Fruit fly (Drosophila melanogaster) whole organism, embryonic: ENCODE measurements around the gene CG14561.

Experiments used
- Adf1 ChIP-seq: fragments of 200-800 bp; sonication (Bioruptor generic); IDR thresholded peaks from 2 replicates; pipeline ENCODE4 v1.3.6; 2022; ENCODE audit warnings: missing biosample characterization, missing genetic modification characterization
- Atf6 ChIP-seq: fragments of 200-800 bp; sonication (Bioruptor generic); IDR thresholded peaks from 2 replicates; pipeline ENCODE4 v1.3.6; 2022; ENCODE audit warnings: missing biosample characterization, missing genetic modification characterization
- CG10543 ChIP-seq: fragments of 200-800 bp; sonication (Bioruptor generic); optimal IDR thresholded peaks from 3 replicates; lab custom pipeline; 2017; ENCODE audit warnings: missing biosample characterization, mild to moderate bottlenecking, missing genetic modification characterization, moderate library complexity
- CG10565 ChIP-seq: fragments of 200-800 bp; sonication (Bioruptor generic); optimal IDR thresholded peaks from 3 replicates; lab custom pipeline; 2016; ENCODE audit warnings: missing biosample characterization, mild to moderate bottlenecking, missing genetic modification characterization
- CG11085 ChIP-seq: fragments of 200-800 bp; sonication (Bioruptor generic); IDR thresholded peaks from 2 replicates; pipeline ENCODE4 v1.3.6; 2022; ENCODE audit warnings: missing biosample characterization, missing genetic modification characterization
- CG12391 ChIP-seq: fragments of 200-800 bp; sonication (Bioruptor generic); optimal IDR thresholded peaks from 3 replicates; lab custom pipeline; 2018; ENCODE audit warnings: missing biosample characterization, mild to moderate bottlenecking, missing genetic modification characterization, moderate library complexity
- CG13287 ChIP-seq: fragments of 200-800 bp; sonication (Bioruptor generic); IDR thresholded peaks from 2 replicates; pipeline ENCODE4 v1.3.6; 2022; ENCODE audit warnings: missing biosample characterization, missing genetic modification characterization; ENCODE audit not compliant: partially characterized antibody
- CG14014 ChIP-seq: fragments of 200-800 bp; sonication (Bioruptor generic); IDR thresholded peaks from 2 replicates; pipeline ENCODE4 v1.3.6; 2022; ENCODE audit warnings: missing biosample characterization, missing genetic modification characterization
- CG14441 ChIP-seq: fragments of 200-800 bp; sonication (Bioruptor generic); IDR thresholded peaks from 2 replicates; pipeline ENCODE4 v1.3.6; 2022; ENCODE audit warnings: missing biosample characterization, missing genetic modification characterization
- CG15479 ChIP-seq: fragments of 200-800 bp; sonication (Bioruptor generic); optimal IDR thresholded peaks from 3 replicates; lab custom pipeline; 2019; ENCODE audit warnings: missing biosample characterization, mild to moderate bottlenecking, missing genetic modification characterization, moderate library complexity
- CG15514 ChIP-seq: fragments of 200-800 bp; sonication (Bioruptor generic); optimal IDR thresholded peaks from 3 replicates; lab custom pipeline; 2017; ENCODE audit warnings: missing biosample characterization, missing genetic modification characterization, mild to moderate bottlenecking, moderate library complexity, missing genetic modification reagents
- CG17802 ChIP-seq: fragments of 200-800 bp; sonication (Bioruptor generic); optimal IDR thresholded peaks from 2 replicates; lab custom pipeline; 2018; ENCODE audit warnings: missing biosample characterization, mild to moderate bottlenecking, missing genetic modification characterization, moderate library complexity
- CG17829 ChIP-seq: fragments of 200-800 bp; optimal IDR thresholded peaks from 2 replicates; lab custom pipeline; 2019; ENCODE audit warnings: missing biosample characterization, mild to moderate bottlenecking, missing genetic modification characterization, moderate library complexity
- CG3838 ChIP-seq: fragments of 200-800 bp; sonication (Bioruptor generic); optimal IDR thresholded peaks from 3 replicates; lab custom pipeline; 2016; ENCODE audit warnings: missing biosample characterization, missing genetic modification characterization
- CG3847 ChIP-seq: fragments of 200-800 bp; sonication (Bioruptor generic); IDR thresholded peaks from 2 replicates; pipeline ENCODE4 v1.3.6; 2022; ENCODE audit warnings: missing biosample characterization, missing genetic modification characterization
- CG5953 ChIP-seq: fragments of 200-800 bp; sonication (Bioruptor generic); IDR thresholded peaks from 2 replicates; pipeline ENCODE4 v1.3.6; 2022; ENCODE audit warnings: missing biosample characterization, missing genetic modification characterization
- CG6654 ChIP-seq: fragments of 200-800 bp; sonication (Bioruptor generic); optimal IDR thresholded peaks from 2 replicates; lab custom pipeline; 2017; ENCODE audit warnings: missing biosample characterization, mild to moderate bottlenecking, missing genetic modification characterization
- CG6854 ChIP-seq: fragments of 200-800 bp; sonication (Bioruptor generic); optimal IDR thresholded peaks from 3 replicates; lab custom pipeline; 2017; ENCODE audit warnings: missing biosample characterization, mild to moderate bottlenecking, missing genetic modification characterization
- CG7745 ChIP-seq: fragments of 200-800 bp; sonication (Bioruptor generic); optimal IDR thresholded peaks from 2 replicates; lab custom pipeline; 2018; ENCODE audit warnings: missing biosample characterization, mild to moderate bottlenecking, missing genetic modification characterization, moderate library complexity
- CG7839 ChIP-seq: fragments of 200-800 bp; sonication (Bioruptor generic); optimal IDR thresholded peaks from 3 replicates; lab custom pipeline; 2018; ENCODE audit warnings: missing biosample characterization, mild to moderate bottlenecking, missing genetic modification characterization, moderate library complexity
- CG8765 ChIP-seq: fragments of 200-800 bp; sonication (Bioruptor generic); IDR thresholded peaks from 2 replicates; pipeline ENCODE4 v1.3.6; 2022; ENCODE audit warnings: missing biosample characterization, missing genetic modification characterization
- CG8944 ChIP-seq: fragments of 200-800 bp; sonication (Bioruptor generic); optimal IDR thresholded peaks from 3 replicates; lab custom pipeline; 2016; ENCODE audit warnings: missing biosample characterization, missing genetic modification characterization
- D19A ChIP-seq: fragments of 200-800 bp; optimal IDR thresholded peaks from 3 replicates; lab custom pipeline; 2019; ENCODE audit warnings: missing biosample characterization, mild to moderate bottlenecking, missing genetic modification characterization, moderate library complexity
- Dek ChIP-seq: fragments of 200-800 bp; sonication (Bioruptor generic); optimal IDR thresholded peaks from 3 replicates; lab custom pipeline; 2019; ENCODE audit warnings: missing biosample characterization, mild to moderate bottlenecking, missing genetic modification characterization, moderate library complexity
- Dll ChIP-seq: fragments of 200-800 bp; sonication (Bioruptor generic); IDR thresholded peaks from 4 replicates; pipeline ENCODE4 v1.3.6; 2022; ENCODE audit warnings: missing biosample characterization, missing genetic modification characterization; ENCODE audit not compliant: partially characterized antibody
- Doc3 ChIP-seq: fragments of 200-800 bp; sonication (Bioruptor generic); IDR thresholded peaks from 3 replicates; pipeline ENCODE4 v1.3.6; 2022; ENCODE audit warnings: missing biosample characterization, missing genetic modification characterization; ENCODE audit not compliant: partially characterized antibody
- HHEX ChIP-seq: fragments of 200-800 bp; sonication (Bioruptor generic); optimal IDR thresholded peaks from 3 replicates; lab custom pipeline; 2017; ENCODE audit warnings: missing biosample characterization, mild to moderate bottlenecking, missing genetic modification characterization, missing genetic modification reagents
- Hr3 ChIP-seq: fragments of 200-800 bp; sonication (Bioruptor generic); optimal IDR thresholded peaks from 3 replicates; lab custom pipeline; 2016; ENCODE audit warnings: missing biosample characterization, missing genetic modification characterization
- Mrtf ChIP-seq: fragments of 200-800 bp; sonication (Bioruptor generic); IDR thresholded peaks from 3 replicates; pipeline ENCODE4 v1.3.6; 2022; ENCODE audit warnings: missing biosample characterization, missing genetic modification characterization
- NK7.1 ChIP-seq: fragments of 200-800 bp; sonication (Bioruptor generic); optimal IDR thresholded peaks from 3 replicates; lab custom pipeline; 2016; ENCODE audit warnings: missing biosample characterization, missing genetic modification characterization
- al ChIP-seq: fragments of 200-800 bp; sonication (Bioruptor generic); IDR thresholded peaks from 2 replicates; pipeline ENCODE4 v1.3.6; 2022; ENCODE audit warnings: missing biosample characterization, missing genetic modification characterization
- amos ChIP-seq: fragments of 200-800 bp; sonication (Bioruptor generic); IDR thresholded peaks from 2 replicates; pipeline ENCODE4 v1.3.6; 2022; ENCODE audit warnings: missing biosample characterization, missing genetic modification characterization; ENCODE audit not compliant: partially characterized antibody
- cas ChIP-seq: fragments of 200-800 bp; sonication (Bioruptor generic); IDR thresholded peaks from 2 replicates; pipeline ENCODE4 v1.3.6; 2022; ENCODE audit warnings: missing biosample characterization, missing genetic modification characterization
- chm ChIP-seq: fragments of 200-800 bp; sonication (Bioruptor generic); IDR thresholded peaks from 2 replicates; pipeline ENCODE4 v1.3.6; 2022; ENCODE audit warnings: missing biosample characterization, missing genetic modification characterization
- da ChIP-seq: fragments of 200-800 bp; sonication (Bioruptor generic); optimal IDR thresholded peaks from 2 replicates; lab custom pipeline; 2016; ENCODE audit warnings: missing biosample characterization, missing genetic modification characterization
- dimm ChIP-seq: fragments of 200-800 bp; sonication (Bioruptor generic); IDR thresholded peaks from 2 replicates; pipeline ENCODE4 v1.3.6; 2022; ENCODE audit warnings: missing biosample characterization, missing genetic modification characterization
- dpn ChIP-seq, 2 experiments: fragments of 200-800 bp; sonication (Bioruptor generic); optimal IDR thresholded peaks; 3 replicates each; lab custom pipeline; 2016; ENCODE audit warnings: missing biosample characterization in 2 of 2, missing genetic modification characterization in 2 of 2
- eve ChIP-seq, 2 experiments: fragments of >200 bp; optimal IDR thresholded peaks; 2 replicates each; lab custom pipeline; 2017; ENCODE audit warnings: missing biosample characterization in 2 of 2, missing genetic modification characterization in 2 of 2
- eyg ChIP-seq: fragments of 200-800 bp; sonication (Bioruptor generic); optimal IDR thresholded peaks from 3 replicates; lab custom pipeline; 2016; ENCODE audit warnings: missing biosample characterization, missing genetic modification characterization
- fd102C ChIP-seq: fragments of 200-800 bp; sonication (Bioruptor generic); optimal IDR thresholded peaks from 2 replicates; lab custom pipeline; 2018; ENCODE audit warnings: missing biosample characterization, mild to moderate bottlenecking, missing genetic modification characterization, moderate library complexity
- h ChIP-seq: fragments of >200 bp; optimal IDR thresholded peaks from 2 replicates; lab custom pipeline; 2017
- hb ChIP-seq: fragments of 200-800 bp; sonication (Bioruptor generic); IDR thresholded peaks from 3 replicates; pipeline ENCODE4 v1.3.6; 2022; ENCODE audit warnings: missing biosample characterization, missing genetic modification characterization; ENCODE audit not compliant: partially characterized antibody
- org-1 ChIP-seq: fragments of 200-800 bp; sonication (Bioruptor generic); optimal IDR thresholded peaks from 2 replicates; lab custom pipeline; 2017; ENCODE audit warnings: missing biosample characterization, missing genetic modification characterization
- prd ChIP-seq, 3 experiments: fragments of >200 bp in 2 of 3; fragments of 200-800 bp in 1 of 3; sonication (Bioruptor generic) in 1 of 3; optimal IDR thresholded peaks in 2 of 3; IDR thresholded peaks in 1 of 3; 2 replicates in 2 of 3; 3 replicates in 1 of 3; pipeline versions ENCODE4 v1.3.6 to Lab custom; 2017 to 2022; ENCODE audit warnings: missing biosample characterization in 1 of 3, missing genetic modification characterization in 1 of 3
- ranshi ChIP-seq: fragments of 200-800 bp; sonication (Bioruptor generic); IDR thresholded peaks from 2 replicates; pipeline ENCODE4 v1.3.6; 2022; ENCODE audit warnings: missing biosample characterization, missing genetic modification characterization
- sisA ChIP-seq: fragments of 200-800 bp; sonication (Bioruptor generic); IDR thresholded peaks from 2 replicates; pipeline ENCODE4 v1.3.6; 2022; ENCODE audit warnings: missing biosample characterization, missing genetic modification characterization
- sqz ChIP-seq: fragments of 200-800 bp; sonication (Bioruptor generic); optimal IDR thresholded peaks from 3 replicates; lab custom pipeline; 2018; ENCODE audit warnings: missing biosample characterization, mild to moderate bottlenecking, missing genetic modification characterization
- tap ChIP-seq: fragments of 200-800 bp; optimal IDR thresholded peaks from 3 replicates; lab custom pipeline; 2019; ENCODE audit warnings: missing biosample characterization, mild to moderate bottlenecking, missing genetic modification characterization, moderate library complexity
- toy ChIP-seq: fragments of 200-800 bp; sonication (Bioruptor generic); IDR thresholded peaks from 2 replicates; pipeline ENCODE4 v1.3.6; 2022; ENCODE audit warnings: missing biosample characterization, missing genetic modification characterization
- z ChIP-seq: fragments of 200-800 bp; sonication (Bioruptor generic); IDR thresholded peaks from 3 replicates; pipeline ENCODE4 v1.3.6; 2022; ENCODE audit warnings: missing biosample characterization, missing genetic modification characterization
- zfh2 ChIP-seq: fragments of 200-800 bp; sonication (Bioruptor generic); optimal IDR thresholded peaks from 2 replicates; lab custom pipeline; 2016; ENCODE audit warnings: missing biosample characterization, missing genetic modification characterization

The CG14561 gene

DNA sequence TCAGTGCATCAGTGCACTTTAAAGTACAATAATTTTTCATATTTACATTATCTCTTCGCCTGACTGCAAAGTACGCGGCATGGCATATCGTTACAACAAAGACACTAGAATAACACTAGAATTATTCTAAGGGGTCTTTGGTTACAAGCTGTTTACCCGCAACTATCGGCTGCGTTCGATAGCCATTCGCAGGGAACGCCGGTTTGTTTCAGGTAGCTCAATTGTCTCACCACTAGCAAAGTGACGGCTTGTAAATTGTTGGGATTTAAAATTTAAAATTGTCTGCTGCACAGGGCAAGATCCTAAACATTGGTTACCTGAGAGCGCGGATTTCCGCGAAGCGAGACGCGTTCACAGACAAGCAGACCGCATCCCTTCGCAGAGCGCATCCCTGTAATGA, at the start of gene CG14561 (continued):
- TF ChIP-seq Dll (peak; percentile 94), z (no peak), CG17829 (peak; percentile 65), fd102C (GFP tag; lab: Kevin White, UChicago) (no peak), Doc3 (peak; percentile 88), Mrtf (GFP tag; lab: Robert Waterston, UW) (no peak), CG3838 (GFP tag; lab: Kevin White, UChicago) (peak; percentile 10), CG7745 (no peak), CG15479 (GFP tag; lab: Kevin White, UChicago) (no peak), CG7839 (no peak), hb (GFP tag; lab: Robert Waterston, UW) (peak; percentile 88), Hr3 (GFP tag; lab: Kevin White, UChicago) (no peak), CG8765 (GFP tag; lab: Robert Waterston, UW) (no peak), tap (no peak), eyg (peak; percentile 13), zfh2 (GFP tag; lab: Kevin White, UChicago) (peak; percentile 39), da (GFP tag; lab: Kevin White, UChicago) (no peak), CG15514 (peak; percentile 56), CG13287 (GFP tag; lab: Robert Waterston, UW) (peak; percentile 93), amos (GFP tag; lab: Robert Waterston, UW) (peak; percentile 96), CG14441 (GFP tag; lab: Robert Waterston, UW) (no peak), CG12391 (tag; lab: Kevin White, UChicago) (peak; percentile 16), h (lab: Kevin White, UChicago) (no peak), CG11085 (GFP tag; lab: Robert Waterston, UW) (no peak), dimm (GFP tag; lab: Robert Waterston, UW) (no peak), Dek (no peak), org-1 (GFP tag; lab: Kevin White, UChicago) (no peak), chm (GFP tag; lab: Robert Waterston, UW) (peak; percentile 30; the same call in 1 of the 2 replicates), ranshi (GFP tag; lab: Robert Waterston, UW) (no peak), CG5953 (GFP tag; lab: Robert Waterston, UW) (no peak), Adf1 (GFP tag; lab: Robert Waterston, UW) (no peak), NK7.1 (GFP tag; lab: Kevin White, UChicago) (no peak), CG10565 (GFP tag; lab: Kevin White, UChicago) (no peak), CG10543 (no peak), prd (optimal IDR thresholded peaks at IDR 0.05; lab: Kevin White, UChicago) (no peak), prd (GFP tag; IDR thresholded peaks at IDR 0.05; lab: Robert Waterston, UW) (peak; percentile 26; the same call in 1 of the 3 replicates), CG17802 (tag; lab: Kevin White, UChicago) (no peak), cas (GFP tag; lab: Robert Waterston, UW) (peak; percentile 34; the same call in 1 of the 2 replicates), eve (GFP tag; optimal IDR thresholded peaks at IDR 0.05; lab: Kevin White, UChicago) (no peak), CG6854 (GFP tag; lab: Kevin White, UChicago) (no peak), CG8944 (GFP tag; lab: Kevin White, UChicago) (no peak), toy (GFP tag; lab: Robert Waterston, UW) (no peak), sisA (GFP tag; lab: Robert Waterston, UW) (peak; percentile 22; the same call in 1 of the 2 replicates), CG6654 (GFP tag; lab: Kevin White, UChicago) (no peak), HHEX (GFP tag; lab: Kevin White, UChicago) (no peak), dpn (GFP tag; optimal IDR thresholded peaks at IDR 0.05; lab: Kevin White, UChicago) (peak in 1 of 2 experiments; percentile 24), sqz (GFP tag; lab: Kevin White, UChicago) (no peak), Atf6 (no peak), al (GFP tag; lab: Robert Waterston, UW) (no peak), CG3847 (GFP tag; lab: Robert Waterston, UW) (peak; percentile 33; the same call in 1 of the 2 replicates), CG14014 (GFP tag; lab: Robert Waterston, UW) (no peak), D19A (tag; lab: Kevin White, UChicago) (no peak)
